Worm (Caenorhabditis elegans) whole organism, L4/young adult: ENCODE data around the gene K07F5.15.

Source experiments
- dao-5 ChIP-seq: sonication (generic microtip); optimal IDR thresholded peaks from 2 replicates; lab custom pipeline; 2016; ENCODE audit warnings: missing genotype, missing genetic modification characterization, moderate library complexity, missing compliant biosample characterization
- him-1 ChIP-seq: sonication (generic microtip); optimal IDR thresholded peaks from 2 replicates; lab custom pipeline; 2016; ENCODE audit warnings: missing genotype, missing genetic modification reagents, missing genetic modification characterization, missing compliant biosample characterization

- TF ChIP-seq him-1: no peak
- no peak for TF ChIP-seq dao-5 (tag; lab: Kevin White, UChicago)
These were observed 12.6 kb upstream of the K07F5.15 start, which contains the start of gene ssq-1 for ce11 chrIV:9852250-9852649.
